Worm (Caenorhabditis elegans) whole organism, late embryonic: Measurements from ENCODE around the gene ckr-2.

Experiments
- ama-1 ChIP-seq: fragments of 150-350 bp; optimal IDR thresholded peaks from 2 replicates; lab custom pipeline; 2014
- ets-4 ChIP-seq: sonication (generic microtip); optimal IDR thresholded peaks from 2 replicates; lab custom pipeline; 2016; ENCODE audit warnings: missing genetic modification characterization, missing compliant biosample characterization
- unc-86 ChIP-seq: sonication (generic microtip); optimal IDR thresholded peaks from 2 replicates; lab custom pipeline; 2016; ENCODE audit warnings: missing genetic modification characterization, missing compliant biosample characterization

ce11 chrIII:2006937-2007336 lies 14.5 kb downstream of the ckr-2 start:
- TF ChIP-seq ets-4 (tag; lab: Kevin White, UChicago), result no peak
- no peak for TF ChIP-seq unc-86 (tag; lab: Kevin White, UChicago)
- TF ChIP-seq ama-1 (lab: Kevin White, UChicago), result no peak
